Fruit fly (Drosophila melanogaster) whole organism, embryonic: ENCODE results near the gene Capa.

ENCODE experiments used
- Asciz ChIP-seq: fragments of 200-800 bp; sonication (Bioruptor generic); optimal IDR thresholded peaks from 2 replicates; lab custom pipeline; 2017; ENCODE audit warnings: missing biosample characterization, mild to moderate bottlenecking, missing genetic modification characterization, missing genetic modification reagents
- Atf3 ChIP-seq: fragments of 200-800 bp; sonication (Bioruptor generic); optimal IDR thresholded peaks from 3 replicates; lab custom pipeline; 2016; ENCODE audit warnings: missing biosample characterization, missing genetic modification characterization
- CG10147 ChIP-seq: fragments of 200-800 bp; sonication (Bioruptor generic); optimal IDR thresholded peaks from 2 replicates; lab custom pipeline; 2019; ENCODE audit warnings: missing biosample characterization, mild to moderate bottlenecking, missing genetic modification characterization, moderate library complexity
- CG10321 ChIP-seq: fragments of 200-800 bp; sonication (Bioruptor generic); IDR thresholded peaks from 2 replicates; pipeline ENCODE4 v1.3.6; 2022; ENCODE audit warnings: missing biosample characterization, missing genetic modification characterization
- CG1233 ChIP-seq: fragments of 200-800 bp; sonication (Bioruptor generic); optimal IDR thresholded peaks from 4 replicates; lab custom pipeline; 2018; ENCODE audit warnings: missing biosample characterization, mild to moderate bottlenecking, missing genetic modification characterization
- CG13775 ChIP-seq: fragments of 200-800 bp; sonication (Bioruptor generic); optimal IDR thresholded peaks from 3 replicates; lab custom pipeline; 2017; ENCODE audit warnings: missing biosample characterization, mild to moderate bottlenecking, missing genetic modification characterization
- CG14050 ChIP-seq: fragments of 200-800 bp; sonication (Bioruptor generic); IDR thresholded peaks from 3 replicates; pipeline ENCODE4 v1.3.6; 2022; ENCODE audit warnings: missing biosample characterization, missing genetic modification characterization
- CG14710 ChIP-seq: fragments of 200-800 bp; sonication (Bioruptor generic); optimal IDR thresholded peaks from 3 replicates; lab custom pipeline; 2019; ENCODE audit warnings: missing biosample characterization, mild to moderate bottlenecking, missing genetic modification characterization, moderate library complexity
- CG17385 ChIP-seq: fragments of 200-800 bp; sonication (Bioruptor generic); optimal IDR thresholded peaks from 3 replicates; lab custom pipeline; 2018; ENCODE audit warnings: missing biosample characterization, mild to moderate bottlenecking, missing genetic modification characterization
- CG2202 ChIP-seq: fragments of 200-800 bp; sonication (Bioruptor generic); optimal IDR thresholded peaks from 2 replicates; lab custom pipeline; 2018; ENCODE audit warnings: missing biosample characterization, mild to moderate bottlenecking, missing genetic modification characterization
- CG2889 ChIP-seq: fragments of 200-800 bp; sonication (Bioruptor generic); IDR thresholded peaks from 3 replicates; pipeline ENCODE4 v1.3.6; 2022; ENCODE audit warnings: missing biosample characterization, missing genetic modification characterization
- CG31224 ChIP-seq: fragments of 200-800 bp; sonication (Bioruptor generic); IDR thresholded peaks from 2 replicates; pipeline ENCODE4 v1.3.6; 2022; ENCODE audit warnings: missing biosample characterization, missing genetic modification characterization
- CG34224 ChIP-seq: fragments of 200-800 bp; sonication (Bioruptor generic); IDR thresholded peaks from 3 replicates; pipeline ENCODE4 v1.3.6; 2022; ENCODE audit warnings: missing biosample characterization, missing genetic modification characterization; ENCODE audit not compliant: partially characterized antibody
- CG6175 ChIP-seq: fragments of 200-800 bp; sonication (Bioruptor generic); IDR thresholded peaks from 3 replicates; pipeline ENCODE4 v1.3.6; 2022; ENCODE audit warnings: missing biosample characterization, missing genetic modification characterization
- CG8388 ChIP-seq: fragments of 200-800 bp; sonication (Bioruptor generic); optimal IDR thresholded peaks from 2 replicates; lab custom pipeline; 2019; ENCODE audit warnings: missing biosample characterization, mild to moderate bottlenecking, missing genetic modification characterization, moderate library complexity
- CG8478 ChIP-seq: fragments of >200 bp; optimal IDR thresholded peaks from 2 replicates; lab custom pipeline; 2018
- D19A ChIP-seq: fragments of 200-800 bp; optimal IDR thresholded peaks from 3 replicates; lab custom pipeline; 2019; ENCODE audit warnings: missing biosample characterization, mild to moderate bottlenecking, missing genetic modification characterization, moderate library complexity
- Dip2 ChIP-seq: fragments of 200-800 bp; sonication (Bioruptor generic); IDR thresholded peaks from 2 replicates; pipeline ENCODE4 v1.3.6; 2022; ENCODE audit warnings: missing biosample characterization, missing genetic modification characterization
- Dref ChIP-seq: fragments of 200-800 bp; sonication (Bioruptor generic); IDR thresholded peaks from 2 replicates; pipeline ENCODE4 v1.3.6; 2022; ENCODE audit warnings: missing biosample characterization, missing genetic modification characterization
- Kr ChIP-seq: fragments of 200-800 bp; sonication (Bioruptor generic); optimal IDR thresholded peaks from 2 replicates; lab custom pipeline; 2017; ENCODE audit warnings: missing biosample characterization, mild to moderate bottlenecking, missing genetic modification characterization
- Mrtf ChIP-seq: fragments of 200-800 bp; sonication (Bioruptor generic); IDR thresholded peaks from 3 replicates; pipeline ENCODE4 v1.3.6; 2022; ENCODE audit warnings: missing biosample characterization, missing genetic modification characterization
- Nf-YB ChIP-seq: fragments of 200-800 bp; sonication (Bioruptor generic); optimal IDR thresholded peaks from 3 replicates; lab custom pipeline; 2019; ENCODE audit warnings: missing biosample characterization, mild to moderate bottlenecking, missing genetic modification characterization, moderate library complexity
- Optix ChIP-seq: fragments of 200-800 bp; sonication (Bioruptor generic); IDR thresholded peaks from 3 replicates; pipeline ENCODE4 v1.3.6; 2022; ENCODE audit warnings: missing biosample characterization, missing genetic modification characterization
- Six4 ChIP-seq: fragments of 200-800 bp; sonication (Bioruptor generic); optimal IDR thresholded peaks from 2 replicates; lab custom pipeline; 2016; ENCODE audit warnings: missing biosample characterization, missing genetic modification characterization
- Ssrp ChIP-seq: fragments of 200-800 bp; sonication (Bioruptor generic); optimal IDR thresholded peaks from 2 replicates; lab custom pipeline; 2018; ENCODE audit warnings: missing biosample characterization, mild to moderate bottlenecking, missing genetic modification characterization, moderate library complexity
- aop ChIP-seq: fragments of 200-800 bp; sonication (Bioruptor generic); IDR thresholded peaks from 2 replicates; pipeline ENCODE4 v1.3.6; 2022; ENCODE audit warnings: missing biosample characterization, missing genetic modification characterization
- ase ChIP-seq: fragments of 200-800 bp; sonication (Bioruptor generic); IDR thresholded peaks from 3 replicates; pipeline ENCODE4 v1.3.6; 2022; ENCODE audit warnings: missing biosample characterization, missing genetic modification characterization
- bsh ChIP-seq, 2 experiments: fragments of 200-800 bp; sonication (Bioruptor generic); optimal IDR thresholded peaks; 2 replicates each; lab custom pipeline; 2017 to 2018; ENCODE audit warnings: mild to moderate bottlenecking in 2 of 2, missing biosample characterization in 2 of 2, missing genetic modification characterization in 2 of 2, moderate library complexity in 1 of 2
- cato ChIP-seq: fragments of 200-800 bp; sonication (Bioruptor generic); optimal IDR thresholded peaks from 2 replicates; lab custom pipeline; 2016; ENCODE audit warnings: missing biosample characterization, missing genetic modification characterization, borderline replicate concordance
- crol ChIP-seq: fragments of 200-800 bp; sonication (Bioruptor generic); IDR thresholded peaks from 2 replicates; pipeline ENCODE4 v1.3.6; 2022; ENCODE audit warnings: missing biosample characterization, missing genetic modification characterization
- crp ChIP-seq, 2 experiments: fragments of 200-800 bp; sonication (Bioruptor generic); optimal IDR thresholded peaks; 2 replicates in 1 of 2; 3 replicates in 1 of 2; lab custom pipeline; 2017; ENCODE audit warnings: missing biosample characterization in 2 of 2, missing genetic modification characterization in 2 of 2, mild to moderate bottlenecking in 1 of 2, moderate library complexity in 1 of 2
- cwo ChIP-seq: fragments of 200-800 bp; sonication (Bioruptor generic); optimal IDR thresholded peaks from 3 replicates; lab custom pipeline; 2017; ENCODE audit warnings: missing biosample characterization, missing genetic modification characterization, mild to moderate bottlenecking, moderate library complexity, missing genetic modification reagents
- danr ChIP-seq: fragments of 200-800 bp; sonication (Bioruptor generic); IDR thresholded peaks from 2 replicates; pipeline ENCODE4 v1.3.6; 2022; ENCODE audit warnings: missing biosample characterization, missing genetic modification characterization
- dm ChIP-seq: fragments of 200-800 bp; sonication (Bioruptor generic); optimal IDR thresholded peaks from 3 replicates; lab custom pipeline; 2016; ENCODE audit warnings: missing biosample characterization, missing genetic modification characterization
- ems ChIP-seq: fragments of 200-800 bp; sonication (Bioruptor generic); optimal IDR thresholded peaks from 3 replicates; lab custom pipeline; 2016; ENCODE audit warnings: missing biosample characterization, missing genetic modification characterization
- fd102C ChIP-seq: fragments of 200-800 bp; sonication (Bioruptor generic); optimal IDR thresholded peaks from 2 replicates; lab custom pipeline; 2018; ENCODE audit warnings: missing biosample characterization, mild to moderate bottlenecking, missing genetic modification characterization, moderate library complexity
- fd3F ChIP-seq: fragments of 200-800 bp; sonication (Bioruptor generic); optimal IDR thresholded peaks from 2 replicates; lab custom pipeline; 2018; ENCODE audit warnings: missing biosample characterization, mild to moderate bottlenecking, missing genetic modification characterization, moderate library complexity
- fd96Cb ChIP-seq: fragments of 200-800 bp; sonication (Bioruptor generic); optimal IDR thresholded peaks from 2 replicates; lab custom pipeline; 2018; ENCODE audit warnings: missing biosample characterization, mild to moderate bottlenecking, missing genetic modification characterization, moderate library complexity
- hb ChIP-seq: fragments of 200-800 bp; sonication (Bioruptor generic); IDR thresholded peaks from 3 replicates; pipeline ENCODE4 v1.3.6; 2022; ENCODE audit warnings: missing biosample characterization, missing genetic modification characterization; ENCODE audit not compliant: partially characterized antibody
- her ChIP-seq: fragments of 200-800 bp; sonication (Bioruptor generic); optimal IDR thresholded peaks from 2 replicates; lab custom pipeline; 2016; ENCODE audit warnings: missing biosample characterization, missing genetic modification characterization
- kay ChIP-seq: fragments of 200-800 bp; sonication (Bioruptor generic); optimal IDR thresholded peaks from 2 replicates; lab custom pipeline; 2016; ENCODE audit warnings: missing biosample characterization, missing genetic modification characterization
- peb ChIP-seq: fragments of 200-800 bp; sonication (Bioruptor generic); IDR thresholded peaks from 2 replicates; pipeline ENCODE4 v1.3.6; 2022; ENCODE audit warnings: missing biosample characterization, missing genetic modification characterization
- sens ChIP-seq: fragments of 200-800 bp; sonication (Bioruptor generic); peaks from one replicate; lab custom pipeline; 2016; ENCODE audit warnings: missing biosample characterization, missing genetic modification characterization
- sob ChIP-seq: fragments of 200-800 bp; sonication (Bioruptor generic); IDR thresholded peaks from 2 replicates; pipeline ENCODE4 v1.3.6; 2022; ENCODE audit warnings: missing biosample characterization, missing genetic modification characterization
- sug ChIP-seq: fragments of 200-800 bp; optimal IDR thresholded peaks from 2 replicates; lab custom pipeline; 2019; ENCODE audit warnings: missing biosample characterization, mild to moderate bottlenecking, missing genetic modification characterization, moderate library complexity
- unc-4 ChIP-seq: fragments of 200-800 bp; sonication (Bioruptor generic); IDR thresholded peaks from 2 replicates; pipeline ENCODE4 v1.3.6; 2022; ENCODE audit warnings: missing biosample characterization, missing genetic modification characterization; ENCODE audit not compliant: partially characterized antibody
- vnd ChIP-seq: fragments of 200-800 bp; sonication (Bioruptor generic); IDR thresholded peaks from 3 replicates; pipeline ENCODE4 v1.3.6; 2022; ENCODE audit warnings: missing biosample characterization, missing genetic modification characterization; ENCODE audit not compliant: partially characterized antibody
- wor ChIP-seq: fragments of 200-800 bp; sonication (Bioruptor generic); IDR thresholded peaks from 2 replicates; pipeline ENCODE4 v1.3.6; 2022; ENCODE audit warnings: missing biosample characterization, missing genetic modification characterization
- yki ChIP-seq: fragments of >200 bp; optimal IDR thresholded peaks from 3 replicates; lab custom pipeline; 2018
- z ChIP-seq: fragments of 200-800 bp; sonication (Bioruptor generic); IDR thresholded peaks from 3 replicates; pipeline ENCODE4 v1.3.6; 2022; ENCODE audit warnings: missing biosample characterization, missing genetic modification characterization
- zen ChIP-seq: fragments of 200-800 bp; sonication (Bioruptor generic); optimal IDR thresholded peaks from 3 replicates; lab custom pipeline; 2018; ENCODE audit warnings: missing biosample characterization, mild to moderate bottlenecking, missing genetic modification characterization, moderate library complexity

Gene Capa

DNA sequence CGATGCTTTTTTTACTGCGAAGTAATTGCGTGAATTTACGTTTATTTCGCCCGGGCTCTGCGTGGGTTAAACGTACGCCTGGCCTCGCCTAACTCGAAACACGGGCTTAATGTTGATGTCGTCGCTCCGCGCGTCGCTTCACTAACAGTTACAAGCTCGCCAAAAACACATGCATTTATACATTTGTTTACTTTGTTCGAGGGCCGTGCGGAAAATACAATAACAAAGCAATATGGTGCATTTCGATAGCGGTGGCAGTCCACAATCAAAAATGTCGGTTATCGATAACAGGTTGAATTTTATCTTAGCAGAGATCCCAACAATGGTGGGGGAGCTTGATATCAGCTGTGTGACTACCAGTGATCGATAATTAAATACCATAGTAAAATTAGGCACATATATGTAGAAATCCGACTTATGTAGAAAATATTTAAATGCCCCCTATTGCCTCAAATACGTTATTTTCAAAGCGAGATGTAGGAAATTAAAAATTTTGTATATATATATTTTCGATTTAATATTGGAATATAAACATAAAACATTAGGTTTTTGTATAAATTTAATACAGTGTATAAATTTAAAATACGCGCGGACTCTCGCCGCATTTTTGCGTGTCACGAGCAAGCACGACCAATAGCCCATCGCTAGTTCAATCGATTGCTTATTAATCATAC, 45.3 kb downstream of the Capa start, which contains the start of gene Zip99C (continued):
- TF ChIP-seq z (GFP tag; lab: Robert Waterston, UW): 0 out of 3 replicates have a peak, but pooled peaks have one; percentile 38
- no peak for TF ChIP-seq yki (lab: Kevin White, UChicago)
- peak; percentile 82 for TF ChIP-seq unc-4 (GFP tag; lab: Robert Waterston, UW)
- no peak for TF ChIP-seq cwo (GFP tag; lab: Kevin White, UChicago)
- no peak for TF ChIP-seq CG14050 (GFP tag; lab: Robert Waterston, UW)
- no peak for TF ChIP-seq CG6175 (GFP tag; lab: Robert Waterston, UW)
- TF ChIP-seq bsh (GFP tag; optimal IDR thresholded peaks at IDR 0.05; lab: Kevin White, UChicago): no peak
- no peak for TF ChIP-seq Dip2
- peak; percentile 96 for TF ChIP-seq Dref (GFP tag; lab: Robert Waterston, UW)
- TF ChIP-seq Optix (GFP tag; lab: Robert Waterston, UW): no peak
- TF ChIP-seq CG10147: no peak
- 0 out of 2 replicates have a peak, but pooled peaks have one; percentile 25 for TF ChIP-seq sob
- peak; percentile 50 for TF ChIP-seq CG13775
- TF ChIP-seq fd102C: no peak
- no peak for TF ChIP-seq Six4 (GFP tag; lab: Kevin White, UChicago)
- no peak for TF ChIP-seq CG31224
- TF ChIP-seq wor (GFP tag; lab: Robert Waterston, UW): no peak
- TF ChIP-seq CG1233 (GFP tag; lab: Kevin White, UChicago): no peak
- TF ChIP-seq cato (GFP tag; lab: Kevin White, UChicago): no peak
- TF ChIP-seq CG17385: no peak
- TF ChIP-seq crol: no peak
- TF ChIP-seq vnd (GFP tag; lab: Robert Waterston, UW): peak; percentile 88
- TF ChIP-seq D19A: no peak
- TF ChIP-seq aop (GFP tag; lab: Robert Waterston, UW): no peak
- peak; percentile 99 for TF ChIP-seq kay
- TF ChIP-seq CG34224: peak; percentile 85
- TF ChIP-seq danr (GFP tag; lab: Robert Waterston, UW): no peak
- TF ChIP-seq ems (GFP tag; lab: Kevin White, UChicago): no peak
- TF ChIP-seq dm (GFP tag; lab: Kevin White, UChicago): no peak
- no peak for TF ChIP-seq CG2202 (tag; lab: Kevin White, UChicago)
- peak; percentile 78 for TF ChIP-seq sens (GFP tag; lab: Kevin White, UChicago)
- TF ChIP-seq peb (GFP tag; lab: Robert Waterston, UW): no peak
- TF ChIP-seq zen: peak; percentile 44
- peak; percentile 8 for TF ChIP-seq Ssrp (tag; lab: Kevin White, UChicago)
- no peak for TF ChIP-seq CG8388 (GFP tag; lab: Kevin White, UChicago)
- TF ChIP-seq CG10321 (GFP tag; lab: Robert Waterston, UW): no peak
- no peak for TF ChIP-seq fd96Cb (tag; lab: Kevin White, UChicago)
- peak; percentile 98 to 99 for TF ChIP-seq crp (GFP tag; optimal IDR thresholded peaks at IDR 0.05; lab: Kevin White, UChicago)
- no peak for TF ChIP-seq her (GFP tag; lab: Kevin White, UChicago)
- TF ChIP-seq Atf3 (GFP tag; lab: Kevin White, UChicago): no peak
- peak; percentile 81 for TF ChIP-seq CG14710
- no peak for TF ChIP-seq CG8478 (lab: Kevin White, UChicago)
- peak; percentile 11 for TF ChIP-seq Asciz
- TF ChIP-seq hb: peak; percentile 83
- TF ChIP-seq sug (tag; lab: Kevin White, UChicago): peak; percentile 56
- TF ChIP-seq fd3F (GFP tag; lab: Kevin White, UChicago): no peak
- TF ChIP-seq Nf-YB (GFP tag; lab: Kevin White, UChicago): peak; percentile 23
- TF ChIP-seq Mrtf: no peak
- no peak for TF ChIP-seq Kr (GFP tag; lab: Kevin White, UChicago)
- TF ChIP-seq CG2889 (GFP tag; lab: Robert Waterston, UW): no peak
- no peak for TF ChIP-seq ase (GFP tag; lab: Robert Waterston, UW)
